Worm (Caenorhabditis elegans) whole organism, L4 larva: ENCODE data around the gene F28H7.3.
A peak's percentile ranks its signal among the peaks of the same experiment; 100 is the strongest.

Source experiments
- D1046.2 ChIP-seq: fragments of 200-800 bp; sonication (Bioruptor generic); IDR thresholded peaks from 2 replicates; pipeline ENCODE4 v1.3.6; 2022; ENCODE audit warnings: missing genetic modification characterization, missing compliant biosample characterization
- T20F7.1 ChIP-seq: fragments of 200-800 bp; sonication (Bioruptor generic); optimal IDR thresholded peaks from 2 replicates; lab custom pipeline; 2018; ENCODE audit warnings: mild to moderate bottlenecking, missing genetic modification characterization, missing compliant biosample characterization
- Y75B8A.6 ChIP-seq: fragments of 200-800 bp; sonication (Bioruptor generic); IDR thresholded peaks from 2 replicates; pipeline ENCODE4 v1.3.6; 2022; ENCODE audit warnings: missing genetic modification reagents, missing genetic modification characterization, missing compliant biosample characterization
- ZK546.5 ChIP-seq, 2 experiments: sonication (generic microtip); optimal IDR thresholded peaks; 2 replicates each; lab custom pipeline; 2017; ENCODE audit warnings: missing biosample characterization in 2 of 2, missing genetic modification characterization in 2 of 2
- aha-1 ChIP-seq: fragments of 150-350 bp; peaks from one replicate; lab custom pipeline; 2014; ENCODE audit warnings: missing biosample characterization, missing genetic modification characterization
- attf-4 ChIP-seq: sonication (generic microtip); optimal IDR thresholded peaks from 3 replicates; lab custom pipeline; 2017; ENCODE audit warnings: missing biosample characterization, missing genetic modification characterization
- ceh-20 ChIP-seq: fragments of 200-800 bp; sonication (Bioruptor generic); IDR thresholded peaks from 2 replicates; pipeline ENCODE4 v1.3.6; 2022; ENCODE audit warnings: missing genetic modification reagents, missing genetic modification characterization, missing compliant biosample characterization
- ceh-32 ChIP-seq: sonication (generic microtip); optimal IDR thresholded peaks from 2 replicates; lab custom pipeline; 2016; ENCODE audit warnings: mild to moderate bottlenecking, missing genetic modification characterization, missing compliant biosample characterization; ENCODE audit not compliant: poor library complexity
- cey-2 ChIP-seq: sonication (generic microtip); optimal IDR thresholded peaks from 3 replicates; lab custom pipeline; 2017; ENCODE audit warnings: missing genetic modification characterization, mild to moderate bottlenecking, missing compliant biosample characterization, antibody characterized with exemption, borderline replicate concordance; ENCODE audit not compliant: insufficient read depth
- daf-16 ChIP-seq, 3 experiments: sonication (generic microtip); optimal IDR thresholded peaks; 2 replicates each; lab custom pipeline; 2016 to 2017; ENCODE audit warnings: missing genetic modification characterization in 3 of 3, missing genetic modification reagents in 3 of 3, mild to moderate bottlenecking in 2 of 3, missing compliant biosample characterization in 2 of 3, missing biosample characterization in 1 of 3, moderate library complexity in 1 of 3
- dmd-6 ChIP-seq: fragments of 200-800 bp; sonication (Bioruptor generic); IDR thresholded peaks from 2 replicates; pipeline ENCODE4 v1.3.6; 2022; ENCODE audit warnings: missing genetic modification reagents, missing genetic modification characterization, missing compliant biosample characterization
- dmd-9 ChIP-seq: fragments of 200-800 bp; sonication (Bioruptor generic); IDR thresholded peaks from 2 replicates; pipeline ENCODE4 v1.3.6; 2022; ENCODE audit warnings: missing genetic modification reagents, missing genetic modification characterization, missing compliant biosample characterization
- dve-1 ChIP-seq: sonication (generic microtip); optimal IDR thresholded peaks from 2 replicates; lab custom pipeline; 2017; ENCODE audit warnings: antibody characterized with exemption, mild to moderate bottlenecking, missing genetic modification characterization, missing compliant biosample characterization; ENCODE audit not compliant: insufficient read depth
- gei-8 ChIP-seq: fragments of 200-800 bp; sonication (Bioruptor generic); optimal IDR thresholded peaks from 2 replicates; lab custom pipeline; 2018; ENCODE audit warnings: mild to moderate bottlenecking, missing genetic modification characterization, missing compliant biosample characterization
- hif-1 ChIP-seq, 2 experiments: sonication (generic microtip); optimal IDR thresholded peaks; 2 replicates each; lab custom pipeline; 2016 to 2017; ENCODE audit warnings: missing compliant biosample characterization in 2 of 2, missing genetic modification characterization in 2 of 2, missing genetic modification reagents in 2 of 2, missing genotype in 2 of 2, mild to moderate bottlenecking in 1 of 2
- hlh-11 ChIP-seq: fragments of 200-800 bp; sonication (Bioruptor generic); optimal IDR thresholded peaks from 2 replicates; lab custom pipeline; 2018; ENCODE audit warnings: mild to moderate bottlenecking, missing genetic modification characterization, missing compliant biosample characterization
- hlh-30 ChIP-seq: sonication (generic microtip); optimal IDR thresholded peaks from 2 replicates; lab custom pipeline; 2017; ENCODE audit warnings: antibody characterized with exemption, mild to moderate bottlenecking, missing genetic modification characterization, missing compliant biosample characterization; ENCODE audit not compliant: insufficient read depth
- hmg-1.1 ChIP-seq: fragments of 200-800 bp; sonication (Bioruptor generic); IDR thresholded peaks from 2 replicates; pipeline ENCODE4 v1.3.6; 2022; ENCODE audit warnings: missing genetic modification reagents, missing genetic modification characterization, missing compliant biosample characterization
- lin-1 ChIP-seq: fragments of 200-800 bp; sonication (Bioruptor generic); IDR thresholded peaks from 2 replicates; pipeline ENCODE4 v1.3.6; 2022; ENCODE audit warnings: missing genetic modification reagents, missing genetic modification characterization, missing compliant biosample characterization
- lin-13 ChIP-seq: fragments of 150-350 bp; optimal IDR thresholded peaks from 2 replicates; lab custom pipeline; 2014; ENCODE audit warnings: missing biosample characterization, missing genetic modification reagents, missing genetic modification characterization
- lsy-2 ChIP-seq, 2 experiments: fragments of 150-350 bp in 1 of 2; sonication (generic microtip) in 1 of 2; optimal IDR thresholded peaks; 2 replicates each; lab custom pipeline; 2014 to 2017; ENCODE audit warnings: missing biosample characterization in 2 of 2, missing genetic modification characterization in 2 of 2
- mdl-1 ChIP-seq, 2 experiments: fragments of 150-350 bp in 1 of 2; sonication (generic microtip) in 1 of 2; optimal IDR thresholded peaks; 2 replicates each; lab custom pipeline; 2014 to 2017; ENCODE audit warnings: missing biosample characterization in 2 of 2, missing genetic modification characterization in 2 of 2
- mep-1 ChIP-seq: fragments of 150-350 bp; sonication (generic microtip); optimal IDR thresholded peaks from 3 replicates; lab custom pipeline; 2014; ENCODE audit warnings: missing biosample characterization, missing genetic modification characterization
- mes-2 ChIP-seq: sonication (generic microtip); optimal IDR thresholded peaks from 2 replicates; lab custom pipeline; 2016; ENCODE audit warnings: missing genotype, mild to moderate bottlenecking, missing genetic modification characterization, missing compliant biosample characterization; ENCODE audit not compliant: poor library complexity, severe bottlenecking
- mxl-2 ChIP-seq: fragments of 200-800 bp; sonication (Bioruptor generic); conservative IDR thresholded peaks from 2 replicates; pipeline ENCODE4 v1.3.6; 2022; ENCODE audit warnings: missing genetic modification reagents, missing genetic modification characterization, missing compliant biosample characterization
- mxl-3 ChIP-seq: fragments of 200-800 bp; sonication (Bioruptor generic); optimal IDR thresholded peaks from 2 replicates; lab custom pipeline; 2018; ENCODE audit warnings: mild to moderate bottlenecking, missing genetic modification characterization, missing compliant biosample characterization
- nhr-10 ChIP-seq: fragments of 150-350 bp; optimal IDR thresholded peaks from 2 replicates; lab custom pipeline; 2014; ENCODE audit warnings: missing biosample characterization, missing genetic modification characterization
- nhr-102 ChIP-seq: sonication (generic microtip); optimal IDR thresholded peaks from 2 replicates; lab custom pipeline; 2016; ENCODE audit warnings: mild to moderate bottlenecking, missing genetic modification characterization, moderate library complexity, missing compliant biosample characterization
- nhr-11 ChIP-seq: fragments of 150-350 bp; optimal IDR thresholded peaks from 2 replicates; lab custom pipeline; 2014; ENCODE audit warnings: missing biosample characterization, missing genetic modification characterization
- nhr-237 ChIP-seq: sonication (generic microtip); optimal IDR thresholded peaks from 2 replicates; lab custom pipeline; 2017; ENCODE audit warnings: missing biosample characterization, missing genetic modification characterization
- nhr-28 ChIP-seq: fragments of 150-350 bp; optimal IDR thresholded peaks from 2 replicates; lab custom pipeline; 2014; ENCODE audit warnings: missing biosample characterization, missing genetic modification characterization
- nhr-48 ChIP-seq: sonication (generic microtip); optimal IDR thresholded peaks from 2 replicates; lab custom pipeline; 2016; ENCODE audit warnings: mild to moderate bottlenecking, missing genetic modification characterization, missing compliant biosample characterization
- nhr-6 ChIP-seq: fragments of 150-350 bp; optimal IDR thresholded peaks from 2 replicates; lab custom pipeline; 2014; ENCODE audit warnings: missing biosample characterization, missing genetic modification characterization
- nhr-77 ChIP-seq: fragments of 150-350 bp; optimal IDR thresholded peaks from 2 replicates; lab custom pipeline; 2014; ENCODE audit warnings: missing biosample characterization, missing genetic modification characterization
- pha-4 ChIP-seq, 2 experiments: fragments of 150-350 bp in 1 of 2; fragments of 200-800 bp in 1 of 2; sonication (Bioruptor generic) in 1 of 2; IDR thresholded peaks in 1 of 2; optimal IDR thresholded peaks in 1 of 2; 2 replicates each; pipeline versions ENCODE4 v1.3.6 to Lab custom; 2014 to 2022; ENCODE audit warnings: missing genetic modification characterization in 2 of 2, missing genetic modification reagents in 2 of 2, missing biosample characterization in 1 of 2, missing compliant biosample characterization in 1 of 2
- php-3 ChIP-seq: fragments of 200-800 bp; sonication (Bioruptor generic); IDR thresholded peaks from 2 replicates; pipeline ENCODE4 v1.3.6; 2022; ENCODE audit warnings: missing genetic modification reagents, missing genetic modification characterization, missing compliant biosample characterization
- pqm-1 ChIP-seq: sonication (generic microtip); optimal IDR thresholded peaks from 2 replicates; lab custom pipeline; 2017; ENCODE audit warnings: missing biosample characterization, missing genetic modification characterization
- saeg-2 ChIP-seq: fragments of 200-800 bp; sonication (Bioruptor generic); IDR thresholded peaks from 2 replicates; pipeline ENCODE4 v1.3.6; 2022; ENCODE audit warnings: missing genetic modification reagents, missing genetic modification characterization, missing compliant biosample characterization
- set-16 ChIP-seq: fragments of 200-800 bp; sonication (Bioruptor generic); IDR thresholded peaks from 2 replicates; pipeline ENCODE4 v1.3.6; 2022; ENCODE audit warnings: missing genetic modification reagents, missing genetic modification characterization, missing compliant biosample characterization
- tag-97 ChIP-seq: fragments of 200-800 bp; sonication (Bioruptor generic); IDR thresholded peaks from 2 replicates; pipeline ENCODE4 v1.3.6; 2022; ENCODE audit warnings: missing genetic modification characterization, missing compliant biosample characterization
- tra-1 ChIP-seq: fragments of 200-800 bp; sonication (Bioruptor generic); IDR thresholded peaks from 2 replicates; pipeline ENCODE4 v1.3.6; 2022; ENCODE audit warnings: missing genetic modification reagents, missing genetic modification characterization, missing compliant biosample characterization
- unc-62 ChIP-seq, 3 experiments: fragments of 150-350 bp in 1 of 3; sonication (generic microtip); optimal IDR thresholded peaks in 2 of 3; peaks in 1 of 3; 1 replicate in 1 of 3; 2 replicates in 2 of 3; lab custom pipeline; 2014 to 2017; ENCODE audit warnings: missing biosample characterization in 3 of 3, missing genetic modification characterization in 3 of 3, missing genetic modification reagents in 3 of 3, missing genotype in 1 of 3
- zip-11 ChIP-seq: fragments of 200-800 bp; sonication (Bioruptor generic); IDR thresholded peaks from 2 replicates; pipeline ENCODE4 v1.3.6; 2022; ENCODE audit warnings: missing genetic modification characterization, missing compliant biosample characterization
- ztf-11 ChIP-seq: fragments of 150-350 bp; optimal IDR thresholded peaks from 2 replicates; lab custom pipeline; 2014; ENCODE audit warnings: missing biosample characterization, missing genetic modification characterization

F28H7.3 gene

DNA sequence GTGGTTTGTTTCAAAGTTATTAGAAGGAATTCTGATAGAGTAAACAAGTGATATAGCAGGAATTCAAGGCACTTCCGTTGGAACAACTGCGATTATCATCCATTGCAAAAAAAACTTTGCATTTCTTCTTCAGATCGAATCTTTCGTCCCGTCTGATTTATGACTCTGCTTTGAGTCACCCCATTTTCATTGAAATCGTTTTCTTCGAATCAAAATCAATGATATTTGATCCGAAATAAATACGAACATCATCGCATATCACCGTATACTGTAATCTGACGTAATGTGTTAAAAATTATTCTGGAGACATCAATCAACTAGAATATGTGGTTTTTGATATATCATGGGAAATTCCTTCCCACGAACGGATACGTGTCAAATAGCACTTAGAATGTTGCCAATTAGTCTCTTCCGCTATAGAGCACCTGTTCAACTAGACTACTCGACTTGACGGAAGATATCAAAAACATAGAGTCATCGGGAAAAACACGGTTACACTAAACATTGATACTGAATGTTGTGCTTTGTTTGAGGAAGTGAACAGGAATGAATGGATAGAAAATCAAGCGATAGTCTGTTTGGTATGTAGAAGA, 19.7 kb downstream of the F28H7.3 start (continued):
- TF ChIP-seq tra-1 (GFP tag; lab: Robert Waterston, UW), result no peak
- no peak for TF ChIP-seq lin-13 (GFP tag; lab: Kevin White, UChicago)
- TF ChIP-seq aha-1, result peak; percentile 59
- TF ChIP-seq dmd-9 (GFP tag; lab: Robert Waterston, UW), result no peak
- no peak for TF ChIP-seq set-16 (GFP tag; lab: Robert Waterston, UW)

DNA sequence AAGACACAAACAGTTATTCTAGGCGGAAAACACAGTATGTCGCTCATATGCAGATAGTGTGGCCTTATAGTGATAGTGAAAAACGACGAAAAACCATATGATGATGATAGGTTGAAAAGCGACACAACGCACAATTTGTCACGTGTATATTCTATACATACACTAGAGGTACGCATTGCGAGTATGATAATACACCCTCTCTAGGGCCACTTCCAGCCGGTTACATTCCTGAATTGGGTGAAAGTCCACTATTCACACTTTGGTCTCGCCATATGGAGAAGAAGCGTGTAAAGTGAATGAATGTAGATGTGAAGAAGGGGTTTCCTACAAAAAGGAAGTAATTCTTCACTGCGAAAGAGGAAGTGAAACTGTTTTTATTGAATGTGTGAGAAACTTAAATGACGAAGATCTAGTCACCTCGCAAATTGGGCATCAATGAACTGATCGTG, 21.1 kb downstream of the F28H7.3 start:
- peak; percentile 27 for TF ChIP-seq lin-13 (GFP tag; lab: Kevin White, UChicago)
- TF ChIP-seq nhr-102 (tag; lab: Kevin White, UChicago), result peak; percentile 39
- no peak for TF ChIP-seq nhr-6 (tag; lab: Kevin White, UChicago)
- TF ChIP-seq php-3 (GFP tag; lab: Robert Waterston, UW), result 0 out of 2 replicates have a peak, but pooled peaks have one; percentile 6
- peak; percentile 53 for TF ChIP-seq nhr-10 (tag; lab: Kevin White, UChicago)
- peak; percentile 85 for TF ChIP-seq hlh-11 (tag; lab: Kevin White, UChicago)
- TF ChIP-seq unc-62 (GFP tag; optimal IDR thresholded peaks at IDR 0.05 in 1 of 2; lab: Kevin White, UChicago), result peak in 1 of 2 experiments; percentile 86
- no peak for TF ChIP-seq unc-62 (tag; optimal IDR thresholded peaks at IDR 0.05; lab: Kevin White, UChicago)
- no peak for TF ChIP-seq daf-16 (GFP tag; optimal IDR thresholded peaks at IDR 0.05; lab: Kevin White, UChicago)
- TF ChIP-seq daf-16 (tag; optimal IDR thresholded peaks at IDR 0.05; lab: Kevin White, UChicago), result peak; percentile 80
- TF ChIP-seq hlh-30 (tag; lab: Kevin White, UChicago), result peak; percentile 76
- TF ChIP-seq mxl-3 (GFP tag; lab: Kevin White, UChicago), result peak; percentile 75
- TF ChIP-seq nhr-77 (tag; lab: Kevin White, UChicago), result peak; percentile 14
- TF ChIP-seq dve-1, result peak; percentile 43
- peak; percentile 84 for TF ChIP-seq pqm-1
- TF ChIP-seq zip-11 (GFP tag; lab: Robert Waterston, UW), result no peak
- TF ChIP-seq hif-1 (tag; optimal IDR thresholded peaks at IDR 0.05; lab: Kevin White, UChicago), result peak in 1 of 2 experiments; percentile 10
- peak; percentile 29 for TF ChIP-seq mes-2
- TF ChIP-seq nhr-28 (tag; lab: Kevin White, UChicago), result peak; percentile 99
- no peak for TF ChIP-seq ztf-11 (tag; lab: Kevin White, UChicago)
- 0 out of 2 replicates have a peak, but pooled peaks have one; percentile 21 for TF ChIP-seq hmg-1.1 (GFP tag; lab: Robert Waterston, UW)
- TF ChIP-seq attf-4 (tag; lab: Kevin White, UChicago), result no peak
- no peak for TF ChIP-seq tag-97
- no peak for TF ChIP-seq Y75B8A.6 (GFP tag; lab: Robert Waterston, UW)
- peak; percentile 46 for TF ChIP-seq cey-2 (tag; lab: Kevin White, UChicago)
- no peak for TF ChIP-seq nhr-11
- TF ChIP-seq pha-4 (GFP tag; IDR thresholded peaks at IDR 0.05; lab: Robert Waterston, UW), result 0 out of 2 replicates have a peak, but pooled peaks have one; percentile 11
- TF ChIP-seq pha-4 (tag; optimal IDR thresholded peaks at IDR 0.05; lab: Kevin White, UChicago), result no peak
- peak; percentile 42 for TF ChIP-seq mep-1 (tag; lab: Kevin White, UChicago)
- peak; percentile 87 for TF ChIP-seq dmd-6 (GFP tag; lab: Robert Waterston, UW)
- 0 out of 2 replicates have a peak, but pooled peaks have one; percentile 31 for TF ChIP-seq saeg-2 (GFP tag; lab: Robert Waterston, UW)
- no peak for TF ChIP-seq ceh-32 (tag; lab: Kevin White, UChicago)
- TF ChIP-seq lin-1, result 0 out of 2 replicates have a peak, but pooled peaks have one; percentile 40
- TF ChIP-seq lsy-2 (tag; optimal IDR thresholded peaks at IDR 0.05; lab: Kevin White, UChicago), result peak in 1 of 2 experiments; percentile 47
- peak; percentile 2 for TF ChIP-seq T20F7.1 (GFP tag; lab: Kevin White, UChicago)
- peak; percentile 30; the same call in 1 of the 2 replicates for TF ChIP-seq ceh-20 (GFP tag; lab: Robert Waterston, UW)
- peak; percentile 91 for TF ChIP-seq nhr-48 (tag; lab: Kevin White, UChicago)
- TF ChIP-seq mxl-2, result no peak
- no peak for TF ChIP-seq nhr-237
- peak; percentile 23 for TF ChIP-seq gei-8
- TF ChIP-seq ZK546.5 (tag; optimal IDR thresholded peaks at IDR 0.05; lab: Kevin White, UChicago), result no peak
- no peak for TF ChIP-seq D1046.2 (GFP tag; lab: Robert Waterston, UW)
- peak; percentile 59 to 75 for TF ChIP-seq mdl-1 (tag; optimal IDR thresholded peaks at IDR 0.05; lab: Kevin White, UChicago)
